Worm (Caenorhabditis elegans): ENCODE measurements around the gene F19C7.3.

ce11 chrIV:4645243-4645642 is 48.3 kb downstream of the F19C7.3 start:
- no peak for TF ChIP-seq W03F9.2 (tag; optimal IDR thresholded peaks at IDR 0.05)
- TF ChIP-seq him-1 (tag; optimal IDR thresholded peaks at IDR 0.05), result no peak
